Worm (Caenorhabditis elegans): Measurements from ENCODE around the gene spe-42.

spe-42 gene

DNA sequence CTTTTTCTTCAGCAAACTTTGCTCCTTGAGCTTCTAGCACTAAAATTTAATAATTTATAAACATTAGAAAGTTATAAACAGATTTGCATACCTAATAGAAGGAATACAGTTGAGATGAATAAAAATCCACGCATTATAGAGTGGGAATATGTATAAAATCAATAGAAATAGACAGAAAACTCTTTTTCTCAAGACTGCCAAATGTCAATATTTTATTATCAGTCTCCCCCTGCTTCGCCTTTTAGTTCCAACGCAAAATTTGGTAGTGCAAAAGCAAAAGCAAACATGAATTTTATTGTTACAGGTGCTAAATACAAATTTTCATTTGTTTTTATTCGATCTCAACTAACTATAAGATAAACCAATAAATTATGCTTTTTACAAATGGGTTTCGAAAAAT lies 26.1 kb upstream of the spe-42 start, which contains the start of gene T04F3.4:
T04F3.4 (minus strand) TSS at position 187 of the 400 bp plus-strand sequence.
- TF ChIP-seq zfp-3 (GFP tag; conservative IDR thresholded peaks at IDR 0.05): 0 out of 2 replicates have a peak, but pooled peaks have one; percentile 58
- no peak for TF ChIP-seq daf-16 (GFP tag; optimal IDR thresholded peaks at IDR 0.05)
- TF ChIP-seq daf-16 (tag; optimal IDR thresholded peaks at IDR 0.05): peak; percentile 22
- peak in 1 of 2 experiments; percentile 55 for TF ChIP-seq lsy-2 (tag; optimal IDR thresholded peaks at IDR 0.05)
- TF ChIP-seq jun-1 (tag; optimal IDR thresholded peaks at IDR 0.05): no peak
- TF ChIP-seq mxl-2 (GFP tag; conservative IDR thresholded peaks at IDR 0.05): no peak
- peak; percentile 23 for TF ChIP-seq dve-1 (tag; optimal IDR thresholded peaks at IDR 0.05; ENCODE audit: insufficient read depth)
- no peak for TF ChIP-seq ctbp-1 (GFP tag; IDR thresholded peaks at IDR 0.05)
- peak; percentile 13 for TF ChIP-seq T20F7.1 (GFP tag; optimal IDR thresholded peaks at IDR 0.05)
- no peak for TF ChIP-seq ces-1 (GFP tag; optimal IDR thresholded peaks at IDR 0.05)
- peak; percentile 28 for TF ChIP-seq pqm-1 (tag; optimal IDR thresholded peaks at IDR 0.05)
- TF ChIP-seq tra-1 (GFP tag; IDR thresholded peaks at IDR 0.05): no peak
- no peak for TF ChIP-seq saeg-2 (GFP tag; IDR thresholded peaks at IDR 0.05)
- peak; percentile 31; the same call in 1 of the 2 replicates for TF ChIP-seq lin-38 (GFP tag; IDR thresholded peaks at IDR 0.05)

DNA sequence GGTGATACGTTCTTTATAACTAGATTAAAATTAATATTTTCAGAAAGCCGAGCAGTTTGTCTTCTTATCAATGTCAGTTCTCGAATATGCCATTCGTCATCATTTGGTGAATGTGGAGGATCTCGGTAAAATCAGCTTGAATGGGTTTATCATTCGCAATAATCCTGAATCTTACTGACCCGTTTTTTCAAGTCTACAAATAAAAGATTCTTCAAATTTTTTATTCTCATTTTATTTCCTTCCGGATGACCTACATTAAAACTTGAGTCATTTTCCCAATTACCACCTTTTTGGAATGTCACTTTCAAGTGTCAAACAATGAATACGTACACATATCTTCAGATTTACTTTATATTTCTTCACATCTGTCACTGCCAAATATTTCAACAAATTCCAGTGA lies 23.6 kb upstream of the spe-42 start, which contains the start of gene T04F3.5:
T04F3.5 (plus strand) TSS at position 301 of the 400 bp plus-strand sequence.
- TF ChIP-seq ceh-44 (GFP tag; IDR thresholded peaks at IDR 0.05) (no peak), F44E2.7 (GFP tag; IDR thresholded peaks at IDR 0.05) (no peak), zip-2 (tag; optimal IDR thresholded peaks at IDR 0.05) (no peak), mdl-1 (tag; optimal IDR thresholded peaks at IDR 0.05) (no peak), nhr-11 (tag; optimal IDR thresholded peaks at IDR 0.05) (no peak), vab-7 (GFP tag; IDR thresholded peaks at IDR 0.05) (no peak), egl-43 (GFP tag; IDR thresholded peaks at IDR 0.05) (no peak)

DNA sequence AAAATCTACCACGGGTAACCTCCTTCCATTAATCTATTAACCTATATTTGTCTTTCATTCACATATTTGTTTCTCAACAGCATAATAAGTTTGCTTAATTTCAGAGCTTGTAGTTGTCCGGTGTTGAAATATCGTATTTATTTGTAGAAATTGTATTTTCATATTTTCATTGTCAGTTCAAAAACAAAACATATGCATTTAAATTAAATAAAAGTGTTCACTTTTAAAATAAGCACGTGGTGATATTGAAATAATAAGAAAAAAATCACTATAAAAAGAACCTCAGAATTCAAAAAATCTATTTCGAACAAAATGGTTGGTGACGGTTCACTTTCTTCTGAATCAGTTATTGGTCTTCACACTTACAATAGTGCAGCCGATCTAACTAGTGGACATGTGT lies 21.8 kb upstream of the spe-42 start, which contains the start of gene T04F3.3:
T04F3.3 (plus strand) TSS at position 301 of the 400 bp plus-strand sequence.
- TF ChIP-seq nhr-111 (GFP tag; optimal IDR thresholded peaks at IDR 0.05): no peak
- TF ChIP-seq nhr-76 (tag; optimal IDR thresholded peaks at IDR 0.05): no peak
- no peak for TF ChIP-seq snpc-1.2 (GFP tag; IDR thresholded peaks at IDR 0.05)
- TF ChIP-seq tra-1 (GFP tag; IDR thresholded peaks at IDR 0.05): no peak
- TF ChIP-seq hif-1 (tag; optimal IDR thresholded peaks at IDR 0.05): no peak
- no peak for TF ChIP-seq T20F7.1 (GFP tag; optimal IDR thresholded peaks at IDR 0.05)
- no peak for TF ChIP-seq ceh-44 (GFP tag; IDR thresholded peaks at IDR 0.05)
- no peak for TF ChIP-seq madf-9 (GFP tag; conservative IDR thresholded peaks at IDR 0.05)
- TF ChIP-seq spr-1 (tag; optimal IDR thresholded peaks at IDR 0.05): no peak
- TF ChIP-seq nhr-48 (tag; optimal IDR thresholded peaks at IDR 0.05): no peak
- no peak for TF ChIP-seq dve-1 (tag; optimal IDR thresholded peaks at IDR 0.05; ENCODE audit: insufficient read depth)

DNA sequence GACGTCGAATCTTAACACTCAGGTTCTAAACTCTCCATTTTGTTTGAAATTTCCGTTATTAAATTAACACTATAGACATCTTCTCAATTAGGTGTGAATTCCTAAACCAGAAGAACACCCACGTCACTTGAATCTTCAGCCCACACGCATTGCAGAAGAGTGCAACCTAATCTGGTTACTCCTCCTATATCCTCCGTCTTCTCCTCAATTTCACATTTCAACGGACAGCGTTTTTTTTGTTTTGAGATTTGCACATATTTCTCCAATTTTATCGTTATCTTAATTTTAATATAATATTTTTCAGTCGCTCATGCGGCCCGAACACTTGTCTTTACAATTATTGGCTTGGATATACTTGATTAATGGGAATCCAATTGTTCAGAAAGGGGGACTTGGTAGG lies 20.6 kb upstream of the spe-42 start, which contains the start of gene smoc-1:
smoc-1 (plus strand) TSS at position 301 of the 400 bp plus-strand sequence.
- TF ChIP-seq ces-1 (GFP tag; optimal IDR thresholded peaks at IDR 0.05): peak; percentile 6
- no peak for TF ChIP-seq F10B5.3 (tag; optimal IDR thresholded peaks at IDR 0.05)

DNA sequence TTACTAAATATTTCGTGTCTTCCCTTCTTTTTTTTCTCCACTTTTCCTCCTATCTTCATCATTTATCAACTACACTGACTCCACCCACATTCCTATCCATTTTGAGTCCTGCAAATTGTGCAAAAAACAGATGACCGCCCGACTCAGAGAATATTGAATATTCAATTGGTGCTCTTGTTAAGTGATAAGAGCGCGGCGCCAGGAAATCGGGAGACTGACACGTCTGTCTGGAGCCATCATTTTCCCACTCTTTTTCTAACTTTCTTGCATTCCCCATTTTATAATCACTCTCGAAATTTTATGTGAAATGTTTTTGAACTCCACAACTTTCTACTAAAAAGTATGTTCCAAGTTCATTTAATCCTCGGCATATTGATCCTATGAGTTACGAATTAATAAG lies 19.1 kb upstream of the spe-42 start:
- TF ChIP-seq dmd-6 (GFP tag; IDR thresholded peaks at IDR 0.05): peak; percentile 70
- no peak for TF ChIP-seq ama-1 (optimal IDR thresholded peaks at IDR 0.05)
- no peak for TF ChIP-seq daf-19 (GFP tag; conservative IDR thresholded peaks at IDR 0.05)
- TF ChIP-seq ceh-62 (tag; optimal IDR thresholded peaks at IDR 0.05): no peak
- no peak for TF ChIP-seq F26F4.8 (GFP tag; conservative IDR thresholded peaks at IDR 0.05)
- no peak for TF ChIP-seq ces-1 (GFP tag; optimal IDR thresholded peaks at IDR 0.05)
- no peak for TF ChIP-seq nhr-48 (tag; optimal IDR thresholded peaks at IDR 0.05)
- peak; percentile 51 for TF ChIP-seq hlh-11 (tag; optimal IDR thresholded peaks at IDR 0.05)
- TF ChIP-seq lin-39 (tag; optimal IDR thresholded peaks at IDR 0.05): no peak
- TF ChIP-seq skn-1 (tag; optimal IDR thresholded peaks at IDR 0.05): no peak
- TF ChIP-seq F44E2.7 (GFP tag; IDR thresholded peaks at IDR 0.05): no peak
- TF ChIP-seq snpc-4 (tag; optimal IDR thresholded peaks at IDR 0.05): no peak
- TF ChIP-seq R02D3.7 (tag; optimal IDR thresholded peaks at IDR 0.05): no peak
- no peak for TF ChIP-seq T20F7.1 (GFP tag; optimal IDR thresholded peaks at IDR 0.05)
- no peak for TF ChIP-seq lin-1 (GFP tag; IDR thresholded peaks at IDR 0.05)
- TF ChIP-seq nhr-25 (tag; optimal IDR thresholded peaks at IDR 0.05; ENCODE audit: borderline replicate concordance, insufficient read depth): no peak
- no peak for TF ChIP-seq nhr-11 (tag; optimal IDR thresholded peaks at IDR 0.05)
- no peak for TF ChIP-seq pha-4 (GFP tag; IDR thresholded peaks at IDR 0.05)
- TF ChIP-seq pha-4 (tag; optimal IDR thresholded peaks at IDR 0.05): no peak
- no peak for TF ChIP-seq ztf-11 (tag; optimal IDR thresholded peaks at IDR 0.05)
- no peak for TF ChIP-seq jun-1 (tag; optimal IDR thresholded peaks at IDR 0.05)
